Worm (Caenorhabditis elegans) whole organism, young adult: ENCODE results near the gene rgl-1.
A peak's percentile ranks its signal among the peaks of the same experiment; 100 is the strongest.

Experiments
- B0035.1 ChIP-seq: sonication (generic microtip); optimal IDR thresholded peaks from 2 replicates; lab custom pipeline; 2016; ENCODE audit warnings: missing genetic modification characterization, mild to moderate bottlenecking, missing compliant biosample characterization, missing genotype, missing genetic modification reagents
- B0336.3 ChIP-seq: fragments of 200-800 bp; sonication (Bioruptor generic); IDR thresholded peaks from 2 replicates; pipeline ENCODE4 v1.3.6; 2022; ENCODE audit warnings: missing genetic modification characterization, missing compliant biosample characterization
- D2030.7 ChIP-seq: fragments of 200-800 bp; sonication (Bioruptor generic); IDR thresholded peaks from 2 replicates; pipeline ENCODE4 v1.3.6; 2022; ENCODE audit warnings: missing genetic modification reagents, missing genetic modification characterization, missing compliant biosample characterization
- F23B12.7 ChIP-seq: sonication (generic microtip); optimal IDR thresholded peaks from 2 replicates; lab custom pipeline; 2017; ENCODE audit warnings: missing genetic modification characterization, mild to moderate bottlenecking, missing compliant biosample characterization, antibody characterized with exemption, moderate library complexity; ENCODE audit not compliant: insufficient read depth
- F49E8.2 ChIP-seq: sonication (generic microtip); optimal IDR thresholded peaks from 3 replicates; lab custom pipeline; 2017; ENCODE audit warnings: missing genetic modification characterization, mild to moderate bottlenecking, missing compliant biosample characterization, antibody characterized with exemption, moderate library complexity; ENCODE audit not compliant: insufficient read depth
- T07F8.4 ChIP-seq: sonication (generic microtip); optimal IDR thresholded peaks from 2 replicates; lab custom pipeline; 2016; ENCODE audit warnings: mild to moderate bottlenecking, missing genetic modification characterization, moderate library complexity, missing compliant biosample characterization
- Y53F4B.3 ChIP-seq: fragments of 200-800 bp; sonication (Bioruptor generic); IDR thresholded peaks from 2 replicates; pipeline ENCODE4 v1.3.6; 2022; ENCODE audit warnings: missing genetic modification reagents, missing genetic modification characterization, missing compliant biosample characterization
- Y56A3A.18 ChIP-seq: fragments of 200-800 bp; sonication (Bioruptor generic); IDR thresholded peaks from 2 replicates; pipeline ENCODE4 v1.3.6; 2022; ENCODE audit warnings: missing genetic modification reagents, missing genetic modification characterization, missing compliant biosample characterization
- aptf-3 ChIP-seq: fragments of 200-800 bp; sonication (Bioruptor generic); IDR thresholded peaks from 2 replicates; pipeline ENCODE4 v1.3.6; 2022; ENCODE audit warnings: missing genetic modification characterization, missing compliant biosample characterization
- attf-5 ChIP-seq: fragments of 200-800 bp; sonication (Bioruptor generic); optimal IDR thresholded peaks from 2 replicates; lab custom pipeline; 2018; ENCODE audit warnings: mild to moderate bottlenecking, missing genetic modification characterization, missing compliant biosample characterization
- bed-2 ChIP-seq: fragments of 200-800 bp; sonication (Bioruptor generic); IDR thresholded peaks from 2 replicates; pipeline ENCODE4 v1.3.6; 2022; ENCODE audit warnings: missing genetic modification reagents, missing genetic modification characterization, missing compliant biosample characterization
- cebp-1 ChIP-seq, 2 experiments: fragments of 200-800 bp in 1 of 2; sonication (Bioruptor generic) in 1 of 2; sonication (generic microtip) in 1 of 2; IDR thresholded peaks in 1 of 2; optimal IDR thresholded peaks in 1 of 2; 2 replicates each; pipeline versions ENCODE4 v1.3.6 to Lab custom; 2017 to 2022; ENCODE audit warnings: missing compliant biosample characterization in 2 of 2, missing genetic modification characterization in 2 of 2, mild to moderate bottlenecking in 1 of 2, missing genetic modification reagents in 1 of 2, moderate library complexity in 1 of 2
- ceh-27 ChIP-seq: fragments of 200-800 bp; sonication (Bioruptor generic); optimal IDR thresholded peaks from 2 replicates; lab custom pipeline; 2018; ENCODE audit warnings: mild to moderate bottlenecking, missing genetic modification characterization, moderate library complexity, missing compliant biosample characterization
- die-1 ChIP-seq: sonication (generic microtip); optimal IDR thresholded peaks from 2 replicates; lab custom pipeline; 2016; ENCODE audit warnings: missing genotype, mild to moderate bottlenecking, missing genetic modification characterization, missing compliant biosample characterization
- dox-1 ChIP-seq: fragments of 200-800 bp; sonication (Bioruptor generic); IDR thresholded peaks from 2 replicates; pipeline ENCODE4 v1.3.6; 2022; ENCODE audit warnings: missing genetic modification reagents, missing genetic modification characterization, missing compliant biosample characterization
- ekl-4 ChIP-seq: fragments of 200-800 bp; sonication (Bioruptor generic); IDR thresholded peaks from 2 replicates; pipeline ENCODE4 v1.3.6; 2022; ENCODE audit warnings: missing genetic modification reagents, missing genetic modification characterization, missing compliant biosample characterization
- lag-1 ChIP-seq: fragments of 200-800 bp; sonication (Bioruptor generic); IDR thresholded peaks from 2 replicates; pipeline ENCODE4 v1.3.6; 2022; ENCODE audit warnings: missing genetic modification reagents, missing genetic modification characterization, missing compliant biosample characterization
- mes-4 ChIP-seq: sonication (generic microtip); optimal IDR thresholded peaks from 2 replicates; lab custom pipeline; 2016; ENCODE audit warnings: missing genotype, missing genetic modification characterization, missing compliant biosample characterization
- nfyb-1 ChIP-seq: fragments of 200-800 bp; sonication (Bioruptor generic); IDR thresholded peaks from 2 replicates; pipeline ENCODE4 v1.3.6; 2022; ENCODE audit warnings: missing genetic modification reagents, missing genetic modification characterization, missing compliant biosample characterization
- nhr-179 ChIP-seq: sonication (generic microtip); optimal IDR thresholded peaks from 2 replicates; lab custom pipeline; 2016; ENCODE audit warnings: mild to moderate bottlenecking, missing genetic modification characterization, missing compliant biosample characterization
- nhr-80 ChIP-seq: sonication (generic microtip); optimal IDR thresholded peaks from 2 replicates; lab custom pipeline; 2016; ENCODE audit warnings: missing genetic modification characterization, missing compliant biosample characterization
- pbrm-1 ChIP-seq: fragments of 200-800 bp; sonication (Bioruptor generic); IDR thresholded peaks from 2 replicates; pipeline ENCODE4 v1.3.6; 2022; ENCODE audit warnings: missing genetic modification reagents, missing genetic modification characterization, missing compliant biosample characterization
- pha-4 ChIP-seq: fragments of 150-350 bp; sonication (generic microtip); optimal IDR thresholded peaks from 2 replicates; lab custom pipeline; 2014; ENCODE audit warnings: missing biosample characterization, missing genetic modification reagents, missing genetic modification characterization
- rcor-1 ChIP-seq: fragments of 200-800 bp; sonication (Bioruptor generic); IDR thresholded peaks from 2 replicates; pipeline ENCODE4 v1.3.6; 2022; ENCODE audit warnings: missing genetic modification reagents, missing genetic modification characterization, missing compliant biosample characterization
- sea-2 ChIP-seq: fragments of 200-800 bp; sonication (Bioruptor generic); IDR thresholded peaks from 2 replicates; pipeline ENCODE4 v1.3.6; 2022; ENCODE audit warnings: missing genetic modification characterization, missing compliant biosample characterization
- snpc-4 ChIP-seq, 5 experiments: fragments of 150-350 bp in 1 of 5; sonication (generic microtip) in 4 of 5; optimal IDR thresholded peaks; 2 replicates each; lab custom pipeline; 2014 to 2018; ENCODE audit warnings: missing genetic modification characterization in 5 of 5, missing biosample characterization in 3 of 5, antibody characterized with exemption in 2 of 5, mild to moderate bottlenecking in 2 of 5, missing compliant biosample characterization in 2 of 5, missing genotype in 2 of 5, moderate library complexity in 2 of 5, missing genetic modification reagents in 1 of 5
- tbx-9 ChIP-seq: sonication (generic microtip); optimal IDR thresholded peaks from 2 replicates; lab custom pipeline; 2016; ENCODE audit warnings: borderline replicate concordance, missing genetic modification characterization, inconsistent platforms, missing compliant biosample characterization
- unc-62 ChIP-seq: fragments of 150-350 bp; optimal IDR thresholded peaks from 2 replicates; lab custom pipeline; 2014; ENCODE audit warnings: missing biosample characterization, missing genetic modification reagents, missing genetic modification characterization
- zfh-2 ChIP-seq: fragments of 200-800 bp; sonication (Bioruptor generic); conservative IDR thresholded peaks from 2 replicates; pipeline ENCODE4 v1.3.6; 2022; ENCODE audit warnings: missing genetic modification reagents, missing genetic modification characterization, missing compliant biosample characterization
- zim-3 ChIP-seq: sonication (generic microtip); optimal IDR thresholded peaks from 2 replicates; lab custom pipeline; 2017; ENCODE audit warnings: mild to moderate bottlenecking, missing genetic modification characterization, moderate library complexity, missing compliant biosample characterization
- ztf-22 ChIP-seq: fragments of 200-800 bp; sonication (Bioruptor generic); optimal IDR thresholded peaks from 2 replicates; lab custom pipeline; 2018; ENCODE audit warnings: mild to moderate bottlenecking, missing genetic modification characterization, moderate library complexity, missing compliant biosample characterization
- ztf-26 ChIP-seq: sonication (generic microtip); optimal IDR thresholded peaks from 2 replicates; lab custom pipeline; 2017; ENCODE audit warnings: missing genetic modification characterization, missing compliant biosample characterization

rgl-1 gene

ce11 chrX:3218040-3218795 lies 1.9 kb downstream of the rgl-1 start:
- no peak for TF ChIP-seq Y53F4B.3 (GFP tag; lab: Robert Waterston, UW)
- peak; percentile 84 for TF ChIP-seq zfh-2 (GFP tag; lab: Robert Waterston, UW)
- TF ChIP-seq B0035.1 (tag; lab: Kevin White, UChicago), result no peak
- peak; percentile 42 for TF ChIP-seq nhr-80
- TF ChIP-seq dox-1, result 0 out of 2 replicates have a peak, but pooled peaks have one; percentile 26
- no peak for TF ChIP-seq F49E8.2 (tag; lab: Kevin White, UChicago)
- TF ChIP-seq unc-62, result no peak
- TF ChIP-seq attf-5 (GFP tag; lab: Kevin White, UChicago), result no peak
- TF ChIP-seq nhr-179 (tag; lab: Kevin White, UChicago), result no peak
- TF ChIP-seq sea-2 (GFP tag; lab: Robert Waterston, UW), result no peak
- TF ChIP-seq, all 124 proteins: peak for 3

ce11 chrX:3216698-3217097 lies 3.5 kb downstream of the rgl-1 start:
- no peak for TF ChIP-seq ztf-26
- no peak for TF ChIP-seq cebp-1 (GFP tag; IDR thresholded peaks at IDR 0.05; lab: Robert Waterston, UW)
- peak; percentile 80 for TF ChIP-seq cebp-1 (tag; optimal IDR thresholded peaks at IDR 0.05; lab: Kevin White, UChicago)

- TF ChIP-seq ekl-4 (GFP tag; lab: Robert Waterston, UW) (no peak), rcor-1 (GFP tag; lab: Robert Waterston, UW) (no peak), aptf-3 (no peak), nfyb-1 (GFP tag; lab: Robert Waterston, UW) (no peak), pha-4 (tag; lab: Kevin White, UChicago) (no peak), zfh-2 (GFP tag; lab: Robert Waterston, UW) (no peak), die-1 (no peak), T07F8.4 (tag; lab: Kevin White, UChicago) (no peak), tbx-9 (tag; lab: Kevin White, UChicago) (no peak), D2030.7 (no peak), bed-2 (GFP tag; lab: Robert Waterston, UW) (no peak), F23B12.7 (tag; lab: Kevin White, UChicago) (no peak), lag-1 (GFP tag; lab: Robert Waterston, UW) (no peak)
These were observed 10.6 kb downstream of the rgl-1 start, which contains the start of gene F28B4.4 for ce11 chrX:3209523-3209922. F28B4.4 (minus strand) TSS chrX:3209623.

ce11 chrX:3204778-3205177 lies 15.4 kb downstream of the rgl-1 start, which contains the start of gene F28B4.1:
F28B4.1 (plus strand) TSS chrX:3205078.
- TF ChIP-seq ztf-22 (GFP tag; lab: Kevin White, UChicago) (no peak), ceh-27 (GFP tag; lab: Kevin White, UChicago) (no peak), B0336.3 (GFP tag; lab: Robert Waterston, UW) (no peak), pbrm-1 (GFP tag; lab: Robert Waterston, UW) (no peak), snpc-4 (GFP tag; optimal IDR thresholded peaks at IDR 0.05; lab: Kevin White, UChicago) (no peak), snpc-4 (tag; optimal IDR thresholded peaks at IDR 0.05; lab: Kevin White, UChicago) (no peak), mes-4 (tag; lab: Kevin White, UChicago) (no peak), D2030.7 (no peak), Y56A3A.18 (no peak), F49E8.2 (tag; lab: Kevin White, UChicago) (no peak), zim-3 (tag; lab: Kevin White, UChicago) (no peak)
